Worm (Caenorhabditis elegans): Measurements from ENCODE around the gene Y2H9A.4.

DNA sequence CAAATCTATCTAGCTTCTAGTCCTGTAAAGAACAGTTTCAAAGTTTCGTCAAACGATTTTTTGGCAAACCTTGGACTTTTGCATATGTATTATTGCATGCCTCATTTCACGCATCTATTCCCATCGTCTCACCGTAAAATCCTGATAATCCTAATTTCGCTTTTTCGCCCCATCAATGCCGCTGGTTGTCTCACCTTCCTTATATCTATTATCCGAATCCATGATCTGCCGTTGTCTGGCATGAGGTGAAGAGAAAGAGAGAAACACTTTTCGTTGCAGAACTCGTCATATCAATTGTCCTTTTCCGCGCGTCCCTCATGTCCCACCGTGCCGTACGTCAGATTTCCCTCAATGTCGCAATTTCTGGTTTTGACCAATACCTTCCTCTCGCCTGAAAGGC, 31.1 kb upstream of the Y2H9A.4 start, which contains the start of gene cut-2:
- TF ChIP-seq F49E8.2 (tag; optimal IDR thresholded peaks at IDR 0.05; ENCODE audit: insufficient read depth) (no peak), let-607 (tag; optimal IDR thresholded peaks at IDR 0.05) (no peak), Y79H2A.3 (GFP tag; conservative IDR thresholded peaks at IDR 0.05) (no peak), nhr-90 (tag; optimal IDR thresholded peaks at IDR 0.05) (no peak), him-1 (tag; optimal IDR thresholded peaks at IDR 0.05) (no peak), ekl-4 (GFP tag; IDR thresholded peaks at IDR 0.05) (no peak), ceh-58 (GFP tag; IDR thresholded peaks at IDR 0.05) (no peak), tbx-9 (tag; optimal IDR thresholded peaks at IDR 0.05; ENCODE audit: borderline replicate concordance) (no peak), xnd-1 (tag; optimal IDR thresholded peaks at IDR 0.05) (no peak), pha-4 (tag; optimal IDR thresholded peaks at IDR 0.05) (no peak)
